Fruit fly (Drosophila melanogaster): ENCODE results near the gene kel.

- no peak for TF ChIP-seq dmrt93B (GFP tag; optimal IDR thresholded peaks at IDR 0.05)
- TF ChIP-seq Myc (optimal IDR thresholded peaks at IDR 0.05) = no peak
- no peak for TF ChIP-seq HLH106 (tag; optimal IDR thresholded peaks at IDR 0.05)
- no peak for TF ChIP-seq lola (GFP tag; optimal IDR thresholded peaks at IDR 0.05)
- no peak for TF ChIP-seq pan (optimal IDR thresholded peaks at IDR 0.05)
- TF ChIP-seq OdsH (GFP tag; optimal IDR thresholded peaks at IDR 0.05) = no peak
- TF ChIP-seq Sp1 (GFP tag; optimal IDR thresholded peaks at IDR 0.05) = no peak
- TF ChIP-seq Dfd (GFP tag; optimal IDR thresholded peaks at IDR 0.05) = no peak
- no peak for TF ChIP-seq dsf (GFP tag; optimal IDR thresholded peaks at IDR 0.05; ENCODE audit: borderline replicate concordance)
- no peak for TF ChIP-seq ey (GFP tag; optimal IDR thresholded peaks at IDR 0.05)
- no peak for TF ChIP-seq CG32264 (GFP tag; optimal IDR thresholded peaks at IDR 0.05)
These were observed 3.3 kb downstream of the kel start for dm6 chr2L:18134615-18135014.
